Worm (Caenorhabditis elegans) whole organism, midembryonic: ENCODE results near the gene gop-2.

Experiments used
- T22C8.4 ChIP-seq: fragments of 200-800 bp; sonication (Bioruptor generic); IDR thresholded peaks from 2 replicates; pipeline ENCODE4 v1.3.6; 2022; ENCODE audit warnings: missing genetic modification characterization, missing compliant biosample characterization
- cog-1 ChIP-seq: sonication (generic microtip); optimal IDR thresholded peaks from 2 replicates; lab custom pipeline; 2016; ENCODE audit warnings: missing genetic modification characterization, missing compliant biosample characterization
- flt-1 ChIP-seq: fragments of 200-800 bp; sonication (Bioruptor generic); IDR thresholded peaks from 2 replicates; pipeline ENCODE4 v1.3.6; 2022; ENCODE audit warnings: missing genetic modification characterization, missing compliant biosample characterization
- klf-2 ChIP-seq: fragments of 200-800 bp; sonication (Bioruptor generic); conservative IDR thresholded peaks from 2 replicates; pipeline ENCODE4 v1.3.6; 2022; ENCODE audit warnings: missing genetic modification reagents, missing genetic modification characterization, missing compliant biosample characterization
- med-1 ChIP-seq: sonication (generic microtip); optimal IDR thresholded peaks from 2 replicates; lab custom pipeline; 2017; ENCODE audit warnings: missing genetic modification characterization, mild to moderate bottlenecking, missing compliant biosample characterization, antibody characterized with exemption, missing genetic modification reagents; ENCODE audit not compliant: insufficient read depth
- ref-1 ChIP-seq: fragments of 200-800 bp; sonication (Bioruptor generic); conservative IDR thresholded peaks from 2 replicates; pipeline ENCODE4 v1.3.6; 2022; ENCODE audit warnings: missing genetic modification reagents, missing genetic modification characterization, missing compliant biosample characterization
- tab-1 ChIP-seq: fragments of 200-800 bp; sonication (Bioruptor generic); IDR thresholded peaks from 2 replicates; pipeline ENCODE4 v1.3.6; 2022; ENCODE audit warnings: missing genetic modification characterization, missing compliant biosample characterization
- ztf-23 ChIP-seq: fragments of 200-800 bp; sonication (Bioruptor generic); IDR thresholded peaks from 2 replicates; pipeline ENCODE4 v1.3.6; 2022; ENCODE audit warnings: missing genetic modification reagents, missing genetic modification characterization, missing compliant biosample characterization
- ztf-29 ChIP-seq: fragments of 200-800 bp; sonication (Bioruptor generic); IDR thresholded peaks from 2 replicates; pipeline ENCODE4 v1.3.6; 2022; ENCODE audit warnings: missing genetic modification reagents, missing genetic modification characterization, missing compliant biosample characterization

Gene gop-2

DNA sequence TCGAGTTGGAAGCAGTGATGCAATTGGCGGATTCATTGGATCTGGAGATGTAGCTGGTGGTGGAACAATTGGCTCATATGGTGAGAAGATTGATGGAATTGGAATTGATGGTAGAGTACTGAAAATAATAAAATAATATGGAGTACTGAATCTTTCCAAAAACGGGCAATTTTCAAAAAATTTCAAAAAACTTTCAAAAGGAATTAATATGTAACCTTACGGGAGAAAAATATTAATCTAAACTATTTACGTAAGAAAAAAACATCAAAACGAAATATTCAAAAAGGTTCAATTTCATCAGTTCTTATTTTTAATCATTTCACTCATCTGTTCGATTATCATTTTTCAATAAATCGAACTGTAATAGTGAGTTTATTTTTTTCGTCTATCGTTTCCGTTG, 11.0 kb downstream of the gop-2 start, which contains the start of gene ZC395.4:
Gene ZC395.4, plus strand, starts transcription at position 301 of the 400 bp plus-strand sequence.
- TF ChIP-seq flt-1 (no peak), tab-1 (GFP tag; lab: Robert Waterston, UW) (no peak), ztf-23 (GFP tag; lab: Robert Waterston, UW) (no peak), med-1 (GFP tag; lab: Kevin White, UChicago) (no peak), T22C8.4 (GFP tag; lab: Robert Waterston, UW) (no peak), ztf-29 (GFP tag; lab: Robert Waterston, UW) (no peak), ref-1 (GFP tag; lab: Robert Waterston, UW) (no peak), klf-2 (no peak), cog-1 (no peak)

DNA sequence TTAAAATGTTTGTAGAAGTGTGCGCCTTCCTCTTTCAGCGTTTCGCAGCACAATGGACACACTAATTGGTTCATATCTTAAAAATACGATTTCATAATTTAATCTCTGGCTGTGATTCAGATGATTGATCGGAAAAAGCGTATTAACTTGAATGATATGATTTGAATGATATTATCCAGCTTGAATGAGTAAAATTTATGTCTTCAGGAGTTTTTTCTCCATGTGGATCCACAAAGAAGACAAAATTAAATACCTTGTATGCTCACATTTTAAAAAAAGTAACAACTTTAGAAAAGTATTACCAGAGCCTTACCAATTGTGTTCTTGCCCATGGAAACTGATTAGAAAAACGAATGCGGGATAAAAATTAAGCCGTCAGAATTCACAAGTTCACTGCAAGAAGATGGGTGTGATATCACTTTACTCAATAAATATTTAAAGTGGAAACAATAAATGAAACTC, 14.6 kb downstream of the gop-2 start, which contains the start of gene ztf-8:
Gene ztf-8, minus strand, starts transcription at position 76 of the 462 bp plus-strand sequence.
- TF ChIP-seq flt-1 (no peak), klf-2 (no peak), ref-1 (GFP tag; lab: Robert Waterston, UW) (no peak), ztf-29 (GFP tag; lab: Robert Waterston, UW) (no peak), med-1 (GFP tag; lab: Kevin White, UChicago) (no peak), ztf-23 (GFP tag; lab: Robert Waterston, UW) (no peak), tab-1 (GFP tag; lab: Robert Waterston, UW) (no peak), T22C8.4 (GFP tag; lab: Robert Waterston, UW) (no peak), cog-1 (no peak)

- no peak for TF ChIP-seq ztf-23 (GFP tag; lab: Robert Waterston, UW)
Measured at ce11 chrIII:5274250-5274649, 15.4 kb downstream of the gop-2 start.

DNA sequence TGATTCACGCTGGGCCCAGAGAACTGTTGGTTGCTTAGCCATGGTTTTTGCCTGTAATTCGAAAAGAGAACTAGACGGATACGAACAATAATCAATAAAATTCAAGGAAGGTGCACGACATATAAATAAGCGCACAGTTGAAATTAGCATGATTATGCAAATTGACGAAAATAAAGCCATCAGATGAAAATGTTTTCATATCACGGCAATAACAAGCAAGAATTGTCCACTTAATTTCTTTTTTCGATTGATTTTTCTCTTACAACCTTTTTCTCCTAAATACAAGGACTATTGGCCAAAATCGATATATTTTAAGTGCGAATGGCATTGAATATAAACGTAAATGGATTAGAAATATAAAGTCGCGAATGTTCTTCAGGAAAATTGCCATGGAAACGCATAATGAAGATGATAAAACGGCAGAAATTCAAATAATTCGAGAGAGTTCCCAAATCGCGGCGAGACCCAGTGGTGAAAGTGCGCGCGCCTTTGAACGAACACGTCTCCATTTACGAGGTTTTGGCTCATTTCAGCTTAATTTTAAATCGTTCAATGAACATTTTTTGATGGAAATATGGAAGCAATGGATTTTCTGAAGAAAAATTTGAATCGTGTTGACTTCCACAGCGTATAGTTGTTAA, 16.0 kb downstream of the gop-2 start, which contains the start of the genes daf-41 and toc-1:
Gene daf-41, minus strand, starts transcription at position 51 of the 641 bp plus-strand sequence.
Gene toc-1, plus strand, starts transcription at position 537 of the 641 bp plus-strand sequence.
- TF ChIP-seq ztf-23 (GFP tag; lab: Robert Waterston, UW) (no peak), med-1 (GFP tag; lab: Kevin White, UChicago) (no peak), ref-1 (GFP tag; lab: Robert Waterston, UW) (no peak), ztf-29 (GFP tag; lab: Robert Waterston, UW) (no peak), T22C8.4 (GFP tag; lab: Robert Waterston, UW) (no peak), cog-1 (no peak), flt-1 (no peak), tab-1 (GFP tag; lab: Robert Waterston, UW) (no peak), klf-2 (no peak)

DNA sequence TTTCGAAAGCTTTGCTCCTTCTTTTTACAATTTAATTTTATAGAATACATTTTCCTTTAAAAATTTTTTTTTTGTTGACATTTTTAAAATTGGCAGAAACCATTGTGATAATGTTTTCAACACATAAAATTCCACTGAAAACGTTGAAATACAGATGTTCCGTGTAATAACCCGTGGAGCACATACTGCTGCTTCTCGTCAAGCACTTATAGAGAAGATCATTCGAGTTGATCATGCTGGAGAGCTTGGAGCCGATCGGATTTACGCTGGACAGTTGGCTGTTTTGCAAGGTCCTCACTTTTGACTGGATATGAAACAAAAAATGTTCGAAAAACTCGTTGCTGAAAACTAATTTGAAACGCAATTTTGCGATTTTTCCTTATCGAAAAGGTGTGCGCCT, 18.9 kb downstream of the gop-2 start, which contains the start of gene clk-1:
Gene clk-1, plus strand, starts transcription at position 155 of the 400 bp plus-strand sequence.
- TF ChIP-seq med-1 (GFP tag; lab: Kevin White, UChicago) (no peak), ztf-23 (GFP tag; lab: Robert Waterston, UW) (no peak), ztf-29 (GFP tag; lab: Robert Waterston, UW) (no peak), klf-2 (no peak), T22C8.4 (GFP tag; lab: Robert Waterston, UW) (no peak), cog-1 (no peak), flt-1 (no peak), ref-1 (GFP tag; lab: Robert Waterston, UW) (no peak), tab-1 (GFP tag; lab: Robert Waterston, UW) (no peak)

ce11 chrIII:5280228-5280627, 21.4 kb downstream of the gop-2 start:
- TF ChIP-seq flt-1 (no peak), ztf-23 (GFP tag; lab: Robert Waterston, UW) (no peak), cog-1 (no peak), ref-1 (GFP tag; lab: Robert Waterston, UW) (no peak), T22C8.4 (GFP tag; lab: Robert Waterston, UW) (no peak), med-1 (GFP tag; lab: Kevin White, UChicago) (no peak), ztf-29 (GFP tag; lab: Robert Waterston, UW) (no peak), klf-2 (no peak), tab-1 (GFP tag; lab: Robert Waterston, UW) (no peak)

- TF ChIP-seq tab-1 (GFP tag; lab: Robert Waterston, UW) (0 out of 2 replicates have a peak, but pooled peaks have one; percentile 54), klf-2 (no peak)
Measured at ce11 chrIII:5285484-5285883, 26.7 kb downstream of the gop-2 start.

DNA sequence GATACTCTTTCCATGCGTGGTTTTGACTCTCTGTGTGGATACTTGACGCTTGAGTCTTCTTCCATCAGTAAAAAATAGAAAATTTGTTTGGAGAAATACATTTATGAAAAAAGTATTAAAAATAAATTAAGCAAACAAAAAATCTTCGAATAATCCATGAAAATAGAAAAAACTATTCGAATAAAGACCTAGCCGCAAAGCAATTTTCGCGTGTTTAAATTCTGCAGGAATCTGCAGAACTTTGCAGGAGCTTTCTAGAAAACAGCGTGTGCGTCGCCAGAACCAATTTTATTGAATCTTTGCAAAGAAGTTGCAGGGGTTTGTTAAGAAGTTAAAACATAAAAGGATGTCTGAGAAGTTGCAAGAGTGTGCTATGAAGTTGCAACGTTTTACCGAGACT, 27.4 kb downstream of the gop-2 start, which contains the start of gene ZC395.11:
Gene ZC395.11, minus strand, starts transcription at position 101 of the 400 bp plus-strand sequence.
- TF ChIP-seq flt-1 (no peak), ztf-23 (GFP tag; lab: Robert Waterston, UW) (no peak)

ce11 chrIII:5287877-5288276, 29.1 kb downstream of the gop-2 start, which contains the start of gene T15B12.1:
TSS of gene T15B12.1 (plus strand) at chrIII:5288177.
- TF ChIP-seq tab-1 (GFP tag; lab: Robert Waterston, UW) (no peak), ztf-23 (GFP tag; lab: Robert Waterston, UW) (no peak), med-1 (GFP tag; lab: Kevin White, UChicago) (no peak), ztf-29 (GFP tag; lab: Robert Waterston, UW) (no peak), flt-1 (no peak), ref-1 (GFP tag; lab: Robert Waterston, UW) (no peak), cog-1 (no peak), klf-2 (no peak), T22C8.4 (GFP tag; lab: Robert Waterston, UW) (no peak)

DNA sequence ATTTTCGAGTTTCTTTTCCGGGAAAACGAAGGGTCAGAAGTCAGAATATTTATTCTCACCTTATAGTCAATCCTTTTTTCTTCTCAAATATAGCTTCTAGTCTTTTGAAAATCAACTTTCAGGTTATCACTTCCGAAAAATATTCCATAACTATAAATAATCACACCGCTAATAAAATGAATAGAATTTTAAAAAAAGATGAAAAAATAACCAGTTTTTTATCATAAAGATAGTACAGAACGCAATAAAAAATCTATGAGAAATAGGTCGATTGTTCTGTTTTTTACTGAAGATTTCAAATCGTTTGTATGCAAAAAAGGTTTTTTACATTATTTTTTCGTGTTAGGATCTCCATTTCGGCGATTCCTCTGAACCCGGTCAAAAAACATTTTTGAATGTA, 31.4 kb downstream of the gop-2 start:
- TF ChIP-seq tab-1 (GFP tag; lab: Robert Waterston, UW) (no peak), flt-1 (no peak), klf-2 (no peak)
